Fruit fly (Drosophila melanogaster) whole organism, embryonic: ENCODE data around the gene Cyp4ac1.

Source experiments
- Antp ChIP-seq: fragments of 200-800 bp; sonication (Bioruptor generic); optimal IDR thresholded peaks from 3 replicates; lab custom pipeline; 2016; ENCODE audit warnings: missing biosample characterization, missing genetic modification characterization
- BtbVII ChIP-seq: fragments of 200-800 bp; sonication (Bioruptor generic); optimal IDR thresholded peaks from 3 replicates; lab custom pipeline; 2017; ENCODE audit warnings: missing biosample characterization, mild to moderate bottlenecking, missing genetic modification characterization
- CG10321 ChIP-seq: fragments of 200-800 bp; sonication (Bioruptor generic); IDR thresholded peaks from 2 replicates; pipeline ENCODE4 v1.3.6; 2022; ENCODE audit warnings: missing biosample characterization, missing genetic modification characterization
- CG10654 ChIP-seq: fragments of 200-800 bp; sonication (Bioruptor generic); optimal IDR thresholded peaks from 2 replicates; lab custom pipeline; 2016; ENCODE audit warnings: missing biosample characterization, missing genetic modification characterization
- CG11093 ChIP-seq: fragments of 200-800 bp; sonication (Bioruptor generic); IDR thresholded peaks from 3 replicates; pipeline ENCODE4 v1.3.6; 2022; ENCODE audit warnings: missing biosample characterization, missing genetic modification characterization
- CG13287 ChIP-seq: fragments of 200-800 bp; sonication (Bioruptor generic); IDR thresholded peaks from 2 replicates; pipeline ENCODE4 v1.3.6; 2022; ENCODE audit warnings: missing biosample characterization, missing genetic modification characterization; ENCODE audit not compliant: partially characterized antibody
- CG17612 ChIP-seq: fragments of 200-800 bp; sonication (Bioruptor generic); IDR thresholded peaks from 2 replicates; pipeline ENCODE4 v1.3.6; 2022; ENCODE audit warnings: missing biosample characterization, missing genetic modification characterization
- CG33557 ChIP-seq: fragments of 200-800 bp; sonication (Bioruptor generic); optimal IDR thresholded peaks from 2 replicates; lab custom pipeline; 2019; ENCODE audit warnings: missing biosample characterization, mild to moderate bottlenecking, missing genetic modification characterization, moderate library complexity
- CG3407 ChIP-seq: fragments of 200-800 bp; sonication (Bioruptor generic); optimal IDR thresholded peaks from 2 replicates; lab custom pipeline; 2018; ENCODE audit warnings: missing biosample characterization, mild to moderate bottlenecking, missing genetic modification characterization
- CG34224 ChIP-seq: fragments of 200-800 bp; sonication (Bioruptor generic); IDR thresholded peaks from 3 replicates; pipeline ENCODE4 v1.3.6; 2022; ENCODE audit warnings: missing biosample characterization, missing genetic modification characterization; ENCODE audit not compliant: partially characterized antibody
- CG4424 ChIP-seq: fragments of 200-800 bp; sonication (Bioruptor generic); optimal IDR thresholded peaks from 3 replicates; lab custom pipeline; 2016; ENCODE audit warnings: missing biosample characterization, missing genetic modification characterization
- CG5180 ChIP-seq: fragments of 200-800 bp; sonication (Bioruptor generic); optimal IDR thresholded peaks from 3 replicates; lab custom pipeline; 2017; ENCODE audit warnings: missing biosample characterization, missing genetic modification characterization, mild to moderate bottlenecking, moderate library complexity, missing genetic modification reagents
- CG7357 ChIP-seq: fragments of 200-800 bp; sonication (Bioruptor generic); IDR thresholded peaks from 3 replicates; pipeline ENCODE4 v1.3.6; 2022; ENCODE audit warnings: missing biosample characterization, missing genetic modification characterization
- CG8281 ChIP-seq: fragments of 200-800 bp; sonication (Bioruptor generic); optimal IDR thresholded peaks from 2 replicates; lab custom pipeline; 2018; ENCODE audit warnings: missing biosample characterization, mild to moderate bottlenecking, missing genetic modification characterization, moderate library complexity
- CG8359 ChIP-seq: fragments of 200-800 bp; sonication (Bioruptor generic); optimal IDR thresholded peaks from 2 replicates; lab custom pipeline; 2017; ENCODE audit warnings: missing biosample characterization, mild to moderate bottlenecking, missing genetic modification characterization, borderline replicate concordance
- CG9876 ChIP-seq: fragments of 200-800 bp; sonication (Bioruptor generic); optimal IDR thresholded peaks from 2 replicates; lab custom pipeline; 2016; ENCODE audit warnings: missing biosample characterization, missing genetic modification characterization
- D ChIP-seq, 2 experiments: fragments of 200-800 bp in 1 of 2; fragments of >200 bp in 1 of 2; sonication (Bioruptor generic) in 1 of 2; optimal IDR thresholded peaks; 2 replicates in 1 of 2; 3 replicates in 1 of 2; lab custom pipeline; 2017; ENCODE audit warnings: mild to moderate bottlenecking in 1 of 2, missing biosample characterization in 1 of 2, missing genetic modification characterization in 1 of 2, missing genetic modification reagents in 1 of 2
- Dek ChIP-seq: fragments of 200-800 bp; sonication (Bioruptor generic); optimal IDR thresholded peaks from 3 replicates; lab custom pipeline; 2019; ENCODE audit warnings: missing biosample characterization, mild to moderate bottlenecking, missing genetic modification characterization, moderate library complexity
- Dip3 ChIP-seq: fragments of 200-800 bp; sonication (Bioruptor generic); optimal IDR thresholded peaks from 3 replicates; lab custom pipeline; 2016; ENCODE audit warnings: missing biosample characterization, missing genetic modification characterization
- Ets97D ChIP-seq: fragments of 200-800 bp; sonication (Bioruptor generic); optimal IDR thresholded peaks from 3 replicates; lab custom pipeline; 2016; ENCODE audit warnings: missing biosample characterization, missing genetic modification characterization
- Hr3 ChIP-seq: fragments of 200-800 bp; sonication (Bioruptor generic); optimal IDR thresholded peaks from 3 replicates; lab custom pipeline; 2016; ENCODE audit warnings: missing biosample characterization, missing genetic modification characterization
- Hr78 ChIP-seq, 2 experiments: fragments of 200-800 bp in 1 of 2; fragments of >200 bp in 1 of 2; sonication (Bioruptor generic) in 1 of 2; optimal IDR thresholded peaks; 2 replicates each; lab custom pipeline; 2017 to 2019; ENCODE audit warnings: missing biosample characterization in 2 of 2, missing genetic modification characterization in 2 of 2, mild to moderate bottlenecking in 1 of 2, moderate library complexity in 1 of 2
- Mad ChIP-seq: fragments of 200-800 bp; sonication (Bioruptor generic); optimal IDR thresholded peaks from 2 replicates; lab custom pipeline; 2016; ENCODE audit warnings: missing biosample characterization, missing genetic modification characterization
- Poxn ChIP-seq: fragments of 200-800 bp; sonication (Bioruptor generic); IDR thresholded peaks from 2 replicates; pipeline ENCODE4 v1.3.6; 2022; ENCODE audit warnings: missing biosample characterization, missing genetic modification characterization
- Side ChIP-seq: fragments of 200-800 bp; sonication (Bioruptor generic); optimal IDR thresholded peaks from 2 replicates; lab custom pipeline; 2016; ENCODE audit warnings: missing biosample characterization, missing genetic modification characterization
- abd-A ChIP-seq: fragments of 200-800 bp; sonication (Bioruptor generic); optimal IDR thresholded peaks from 3 replicates; lab custom pipeline; 2019; ENCODE audit warnings: missing biosample characterization, mild to moderate bottlenecking, missing genetic modification characterization, moderate library complexity
- btn ChIP-seq: fragments of 200-800 bp; sonication (Bioruptor generic); optimal IDR thresholded peaks from 2 replicates; lab custom pipeline; 2016; ENCODE audit warnings: missing biosample characterization, missing genetic modification characterization
- dati ChIP-seq: fragments of 200-800 bp; sonication (Bioruptor generic); IDR thresholded peaks from 2 replicates; pipeline ENCODE4 v1.3.6; 2022; ENCODE audit warnings: missing biosample characterization, missing genetic modification characterization
- dm ChIP-seq: fragments of 200-800 bp; sonication (Bioruptor generic); optimal IDR thresholded peaks from 3 replicates; lab custom pipeline; 2016; ENCODE audit warnings: missing biosample characterization, missing genetic modification characterization
- ewg ChIP-seq: fragments of 200-800 bp; sonication (Bioruptor generic); optimal IDR thresholded peaks from 3 replicates; lab custom pipeline; 2017; ENCODE audit warnings: mild to moderate bottlenecking, missing biosample characterization, missing genetic modification reagents, missing genetic modification characterization
- ftz-f1 ChIP-seq: fragments of 200-800 bp; sonication (Bioruptor generic); optimal IDR thresholded peaks from 2 replicates; lab custom pipeline; 2016; ENCODE audit warnings: missing biosample characterization, missing genetic modification characterization
- fu2 ChIP-seq: fragments of 200-800 bp; sonication (Bioruptor generic); optimal IDR thresholded peaks from 2 replicates; lab custom pipeline; 2016; ENCODE audit warnings: missing biosample characterization, missing genetic modification characterization
- h ChIP-seq: fragments of >200 bp; optimal IDR thresholded peaks from 2 replicates; lab custom pipeline; 2017
- hbn ChIP-seq: fragments of 200-800 bp; sonication (Bioruptor generic); IDR thresholded peaks from 2 replicates; pipeline ENCODE4 v1.3.6; 2022; ENCODE audit warnings: missing biosample characterization, missing genetic modification characterization; ENCODE audit not compliant: partially characterized antibody
- kah ChIP-seq: fragments of 200-800 bp; sonication (Bioruptor generic); optimal IDR thresholded peaks from 2 replicates; lab custom pipeline; 2018; ENCODE audit warnings: missing biosample characterization, mild to moderate bottlenecking, missing genetic modification characterization
- knrl ChIP-seq: fragments of 200-800 bp; sonication (Bioruptor generic); IDR thresholded peaks from 3 replicates; pipeline ENCODE4 v1.3.6; 2022; ENCODE audit warnings: missing biosample characterization, missing genetic modification characterization; ENCODE audit not compliant: partially characterized antibody
- nerfin-1 ChIP-seq: fragments of 200-800 bp; sonication (Bioruptor generic); optimal IDR thresholded peaks from 3 replicates; lab custom pipeline; 2019; ENCODE audit warnings: missing biosample characterization, mild to moderate bottlenecking, missing genetic modification characterization, moderate library complexity
- peb ChIP-seq: fragments of 200-800 bp; sonication (Bioruptor generic); IDR thresholded peaks from 2 replicates; pipeline ENCODE4 v1.3.6; 2022; ENCODE audit warnings: missing biosample characterization, missing genetic modification characterization
- pfk ChIP-seq: fragments of 200-800 bp; sonication (Bioruptor generic); optimal IDR thresholded peaks from 2 replicates; lab custom pipeline; 2018; ENCODE audit warnings: missing biosample characterization, mild to moderate bottlenecking, missing genetic modification characterization, moderate library complexity
- pho ChIP-seq: fragments of 200-800 bp; sonication (Bioruptor generic); optimal IDR thresholded peaks from 2 replicates; lab custom pipeline; 2016; ENCODE audit warnings: missing biosample characterization, missing genetic modification characterization
- pzg ChIP-seq: fragments of 200-800 bp; sonication (Bioruptor generic); optimal IDR thresholded peaks from 3 replicates; lab custom pipeline; 2018; ENCODE audit warnings: missing biosample characterization, mild to moderate bottlenecking, missing genetic modification characterization, moderate library complexity
- schlank ChIP-seq: fragments of 200-800 bp; sonication (Bioruptor generic); optimal IDR thresholded peaks from 2 replicates; lab custom pipeline; 2018; ENCODE audit warnings: missing biosample characterization, mild to moderate bottlenecking, missing genetic modification characterization
- sens-2 ChIP-seq: fragments of 200-800 bp; sonication (Bioruptor generic); IDR thresholded peaks from 2 replicates; pipeline ENCODE4 v1.3.6; 2022; ENCODE audit warnings: missing biosample characterization, missing genetic modification characterization
- sim ChIP-seq: fragments of 200-800 bp; sonication (Bioruptor generic); IDR thresholded peaks from 2 replicates; pipeline ENCODE4 v1.3.6; 2022; ENCODE audit warnings: missing biosample characterization, missing genetic modification characterization
- sisA ChIP-seq: fragments of 200-800 bp; sonication (Bioruptor generic); IDR thresholded peaks from 2 replicates; pipeline ENCODE4 v1.3.6; 2022; ENCODE audit warnings: missing biosample characterization, missing genetic modification characterization
- sob ChIP-seq: fragments of 200-800 bp; sonication (Bioruptor generic); IDR thresholded peaks from 2 replicates; pipeline ENCODE4 v1.3.6; 2022; ENCODE audit warnings: missing biosample characterization, missing genetic modification characterization
- sqz ChIP-seq: fragments of 200-800 bp; sonication (Bioruptor generic); optimal IDR thresholded peaks from 3 replicates; lab custom pipeline; 2018; ENCODE audit warnings: missing biosample characterization, mild to moderate bottlenecking, missing genetic modification characterization
- tap ChIP-seq: fragments of 200-800 bp; optimal IDR thresholded peaks from 3 replicates; lab custom pipeline; 2019; ENCODE audit warnings: missing biosample characterization, mild to moderate bottlenecking, missing genetic modification characterization, moderate library complexity
- toy ChIP-seq: fragments of 200-800 bp; sonication (Bioruptor generic); IDR thresholded peaks from 2 replicates; pipeline ENCODE4 v1.3.6; 2022; ENCODE audit warnings: missing biosample characterization, missing genetic modification characterization
- zfh1 ChIP-seq: fragments of 200-800 bp; sonication (Bioruptor generic); IDR thresholded peaks from 3 replicates; pipeline ENCODE4 v1.3.6; 2022; ENCODE audit warnings: missing biosample characterization, missing genetic modification characterization

Cyp4ac1 gene

dm6 chr2L:5292977-5293513 is 29.2 kb downstream of the Cyp4ac1 start (continued):
- TF ChIP-seq schlank (tag; lab: Kevin White, UChicago), result no peak
- TF ChIP-seq dati (GFP tag; lab: Robert Waterston, UW), result no peak
- peak; percentile 34; the same call in 1 of the 2 replicates for TF ChIP-seq sob
- peak; percentile 60 for TF ChIP-seq Hr3 (GFP tag; lab: Kevin White, UChicago)
- TF ChIP-seq Hr78 (GFP tag; optimal IDR thresholded peaks at IDR 0.05; lab: Kevin White, UChicago), result peak in 1 of 2 experiments; percentile 87
- peak; percentile 35 for TF ChIP-seq fu2 (GFP tag; lab: Kevin White, UChicago)
- TF ChIP-seq Side (GFP tag; lab: Kevin White, UChicago), result peak; percentile 62
- TF ChIP-seq sens-2 (GFP tag; lab: Robert Waterston, UW), result no peak
- no peak for TF ChIP-seq CG13287 (GFP tag; lab: Robert Waterston, UW)
- no peak for TF ChIP-seq Dip3 (GFP tag; lab: Kevin White, UChicago)
- TF ChIP-seq CG34224, result no peak
- peak; percentile 45; the same call in 1 of the 3 replicates for TF ChIP-seq CG7357
- peak; percentile 30 for TF ChIP-seq Antp (GFP tag; lab: Kevin White, UChicago)
- TF ChIP-seq sqz (GFP tag; lab: Kevin White, UChicago), result peak; percentile 62
- TF ChIP-seq CG5180 (GFP tag; lab: Kevin White, UChicago), result peak; percentile 86
- peak; percentile 52; the same call in 1 of the 2 replicates for TF ChIP-seq peb (GFP tag; lab: Robert Waterston, UW)
- TF ChIP-seq h (lab: Kevin White, UChicago), result no peak
- peak; percentile 45 for TF ChIP-seq CG10654 (GFP tag; lab: Kevin White, UChicago)
- TF ChIP-seq Ets97D, result peak; percentile 30
- TF ChIP-seq abd-A (tag; lab: Kevin White, UChicago), result no peak
- no peak for TF ChIP-seq CG17612 (GFP tag; lab: Robert Waterston, UW)
- TF ChIP-seq Poxn, result no peak
- peak; percentile 84 for TF ChIP-seq nerfin-1 (tag; lab: Kevin White, UChicago)
- TF ChIP-seq Mad, result peak; percentile 16
- peak; percentile 66 for TF ChIP-seq sisA
- TF ChIP-seq pfk (GFP tag; lab: Kevin White, UChicago), result no peak
- no peak for TF ChIP-seq pzg (GFP tag; lab: Kevin White, UChicago)
- TF ChIP-seq CG10321, result peak; percentile 32; the same call in 1 of the 2 replicates
- no peak for TF ChIP-seq hbn (GFP tag; lab: Robert Waterston, UW)
- peak; percentile 73 for TF ChIP-seq CG8359
- no peak for TF ChIP-seq CG9876 (GFP tag; lab: Kevin White, UChicago)
- peak; percentile 58; the same call in 2 of the 3 replicates for TF ChIP-seq CG11093 (GFP tag; lab: Robert Waterston, UW)
- no peak for TF ChIP-seq btn (GFP tag; lab: Kevin White, UChicago)
- TF ChIP-seq toy, result no peak
- peak; percentile 79 for TF ChIP-seq CG3407 (GFP tag; lab: Kevin White, UChicago)
- peak; percentile 46 for TF ChIP-seq BtbVII (GFP tag; lab: Kevin White, UChicago)
- TF ChIP-seq D (optimal IDR thresholded peaks at IDR 0.05; lab: Kevin White, UChicago), result no peak
- TF ChIP-seq D (GFP tag; optimal IDR thresholded peaks at IDR 0.05; lab: Kevin White, UChicago), result peak; percentile 86
- peak; percentile 64 for TF ChIP-seq ewg
- TF ChIP-seq pho, result no peak
- TF ChIP-seq knrl (GFP tag; lab: Robert Waterston, UW), result no peak
- TF ChIP-seq CG4424 (GFP tag; lab: Kevin White, UChicago), result peak; percentile 66
- peak; percentile 82 for TF ChIP-seq zfh1
- TF ChIP-seq kah, result peak; percentile 58
- peak; percentile 41 for TF ChIP-seq dm
- TF ChIP-seq sim (GFP tag; lab: Robert Waterston, UW), result no peak
- TF ChIP-seq CG8281, result peak; percentile 36
- peak; percentile 72 for TF ChIP-seq ftz-f1 (GFP tag; lab: Kevin White, UChicago)
- TF ChIP-seq tap (tag; lab: Kevin White, UChicago), result peak; percentile 86
- TF ChIP-seq CG33557 (GFP tag; lab: Kevin White, UChicago), result peak; percentile 83
- TF ChIP-seq Dek (tag; lab: Kevin White, UChicago), result peak; percentile 21
